Fruit fly (Drosophila melanogaster) whole organism, embryonic: Measurements from ENCODE around the gene Mipp2.

ENCODE experiments used
- Ada2b ChIP-seq: fragments of 200-800 bp; sonication (Bioruptor generic); IDR thresholded peaks from 2 replicates; pipeline ENCODE4 v1.3.6; 2022; ENCODE audit warnings: missing biosample characterization, missing genetic modification characterization
- BEAF-32 ChIP-seq: fragments of 200-800 bp; sonication (Bioruptor generic); optimal IDR thresholded peaks from 3 replicates; lab custom pipeline; 2017; ENCODE audit warnings: missing biosample characterization, missing genetic modification characterization, mild to moderate bottlenecking, moderate library complexity, missing genetic modification reagents
- CG10274 ChIP-seq: fragments of 200-800 bp; sonication (Bioruptor generic); optimal IDR thresholded peaks from 3 replicates; lab custom pipeline; 2017; ENCODE audit warnings: missing biosample characterization, mild to moderate bottlenecking, missing genetic modification characterization
- CG10462 ChIP-seq: fragments of 200-800 bp; sonication (Bioruptor generic); optimal IDR thresholded peaks from 2 replicates; lab custom pipeline; 2016; ENCODE audit warnings: missing biosample characterization, missing genetic modification characterization
- CG11560 ChIP-seq: fragments of 200-800 bp; sonication (Bioruptor generic); IDR thresholded peaks from 3 replicates; pipeline ENCODE4 v1.3.6; 2022; ENCODE audit warnings: missing biosample characterization, missing genetic modification characterization
- CG13894 ChIP-seq: fragments of 200-800 bp; sonication (Bioruptor generic); optimal IDR thresholded peaks from 3 replicates; lab custom pipeline; 2018; ENCODE audit warnings: missing biosample characterization, mild to moderate bottlenecking, missing genetic modification characterization, moderate library complexity
- CG1603 ChIP-seq: fragments of 200-800 bp; sonication (Bioruptor generic); optimal IDR thresholded peaks from 2 replicates; lab custom pipeline; 2019; ENCODE audit warnings: missing biosample characterization, mild to moderate bottlenecking, missing genetic modification characterization, moderate library complexity
- CG16815 ChIP-seq: fragments of 200-800 bp; sonication (Bioruptor generic); optimal IDR thresholded peaks from 3 replicates; lab custom pipeline; 2017; ENCODE audit warnings: missing biosample characterization, mild to moderate bottlenecking, missing genetic modification characterization
- CG17186 ChIP-seq: fragments of 200-800 bp; sonication (Bioruptor generic); optimal IDR thresholded peaks from 3 replicates; lab custom pipeline; 2017; ENCODE audit warnings: missing biosample characterization, missing genetic modification reagents, missing genetic modification characterization
- CG1832 ChIP-seq: fragments of 200-800 bp; sonication (Bioruptor generic); optimal IDR thresholded peaks from 2 replicates; lab custom pipeline; 2017; ENCODE audit warnings: missing biosample characterization, mild to moderate bottlenecking, missing genetic modification characterization, inconsistent platforms
- CG18476 ChIP-seq: fragments of 200-800 bp; sonication (Bioruptor generic); optimal IDR thresholded peaks from 2 replicates; lab custom pipeline; 2016; ENCODE audit warnings: missing biosample characterization, mild to moderate bottlenecking, missing genetic modification characterization
- CG18599 ChIP-seq: fragments of 200-800 bp; sonication (Bioruptor generic); optimal IDR thresholded peaks from 3 replicates; lab custom pipeline; 2017; ENCODE audit warnings: missing biosample characterization, missing genetic modification characterization, mild to moderate bottlenecking, moderate library complexity, missing genetic modification reagents
- CG30020 ChIP-seq: fragments of 200-800 bp; optimal IDR thresholded peaks from 2 replicates; lab custom pipeline; 2019; ENCODE audit warnings: missing biosample characterization, mild to moderate bottlenecking, missing genetic modification characterization, moderate library complexity
- CG31441 ChIP-seq: fragments of 200-800 bp; sonication (Bioruptor generic); IDR thresholded peaks from 2 replicates; pipeline ENCODE4 v1.3.6; 2022; ENCODE audit warnings: missing biosample characterization, missing genetic modification characterization
- CG34224 ChIP-seq: fragments of 200-800 bp; sonication (Bioruptor generic); IDR thresholded peaks from 3 replicates; pipeline ENCODE4 v1.3.6; 2022; ENCODE audit warnings: missing biosample characterization, missing genetic modification characterization; ENCODE audit not compliant: partially characterized antibody
- CG34422 ChIP-seq: fragments of 200-800 bp; sonication (Bioruptor generic); IDR thresholded peaks from 3 replicates; pipeline ENCODE4 v1.3.6; 2022; ENCODE audit warnings: missing biosample characterization, missing genetic modification characterization
- CG4328 ChIP-seq: fragments of 200-800 bp; sonication (Bioruptor generic); optimal IDR thresholded peaks from 3 replicates; lab custom pipeline; 2017; ENCODE audit warnings: missing biosample characterization, missing genetic modification reagents, missing genetic modification characterization
- CG8281 ChIP-seq: fragments of 200-800 bp; sonication (Bioruptor generic); optimal IDR thresholded peaks from 2 replicates; lab custom pipeline; 2018; ENCODE audit warnings: missing biosample characterization, mild to moderate bottlenecking, missing genetic modification characterization, moderate library complexity
- CrebB ChIP-seq: fragments of 200-800 bp; sonication (Bioruptor generic); optimal IDR thresholded peaks from 3 replicates; lab custom pipeline; 2018; ENCODE audit warnings: missing biosample characterization, mild to moderate bottlenecking, missing genetic modification characterization
- Dbx ChIP-seq: fragments of 200-800 bp; sonication (Bioruptor generic); IDR thresholded peaks from 3 replicates; pipeline ENCODE4 v1.3.6; 2022; ENCODE audit warnings: missing biosample characterization, missing genetic modification characterization
- Deaf1 ChIP-seq: fragments of 200-800 bp; optimal IDR thresholded peaks from 3 replicates; lab custom pipeline; 2019; ENCODE audit warnings: missing biosample characterization, mild to moderate bottlenecking, missing genetic modification characterization, moderate library complexity
- Drgx ChIP-seq: fragments of 200-800 bp; sonication (Bioruptor generic); IDR thresholded peaks from 2 replicates; pipeline ENCODE4 v1.3.6; 2022; ENCODE audit warnings: missing biosample characterization, missing genetic modification characterization
- Elba2 ChIP-seq: fragments of 200-800 bp; sonication (Bioruptor generic); optimal IDR thresholded peaks from 3 replicates; lab custom pipeline; 2016; ENCODE audit warnings: missing biosample characterization, missing genetic modification characterization
- H15 ChIP-seq: fragments of 200-800 bp; sonication (Bioruptor generic); IDR thresholded peaks from 3 replicates; pipeline ENCODE4 v1.3.6; 2022; ENCODE audit warnings: missing biosample characterization, missing genetic modification characterization
- HHEX ChIP-seq: fragments of 200-800 bp; sonication (Bioruptor generic); optimal IDR thresholded peaks from 3 replicates; lab custom pipeline; 2017; ENCODE audit warnings: missing biosample characterization, mild to moderate bottlenecking, missing genetic modification characterization, missing genetic modification reagents
- Hmx ChIP-seq: fragments of 200-800 bp; sonication (Bioruptor generic); optimal IDR thresholded peaks from 2 replicates; lab custom pipeline; 2016; ENCODE audit warnings: missing biosample characterization, missing genetic modification characterization
- Neu2 ChIP-seq: fragments of 200-800 bp; sonication (Bioruptor generic); optimal IDR thresholded peaks from 3 replicates; lab custom pipeline; 2016; ENCODE audit warnings: missing biosample characterization, missing genetic modification characterization, borderline replicate concordance
- Poxn ChIP-seq: fragments of 200-800 bp; sonication (Bioruptor generic); IDR thresholded peaks from 2 replicates; pipeline ENCODE4 v1.3.6; 2022; ENCODE audit warnings: missing biosample characterization, missing genetic modification characterization
- ash1 ChIP-seq: fragments of 200-800 bp; sonication (Bioruptor generic); optimal IDR thresholded peaks from 2 replicates; lab custom pipeline; 2018; ENCODE audit warnings: missing biosample characterization, mild to moderate bottlenecking, missing genetic modification characterization
- chif ChIP-seq, 2 experiments: fragments of 200-800 bp; sonication (Bioruptor generic); optimal IDR thresholded peaks; 3 replicates each; lab custom pipeline; 2016; ENCODE audit warnings: missing biosample characterization in 2 of 2, missing genetic modification characterization in 2 of 2
- crc ChIP-seq: fragments of 200-800 bp; sonication (Bioruptor generic); optimal IDR thresholded peaks from 2 replicates; lab custom pipeline; 2016; ENCODE audit warnings: missing biosample characterization, missing genetic modification characterization
- eyg ChIP-seq: fragments of 200-800 bp; sonication (Bioruptor generic); optimal IDR thresholded peaks from 3 replicates; lab custom pipeline; 2016; ENCODE audit warnings: missing biosample characterization, missing genetic modification characterization
- fru ChIP-seq: fragments of >200 bp; optimal IDR thresholded peaks from 2 replicates; lab custom pipeline; 2017
- grn ChIP-seq: fragments of 200-800 bp; sonication (Bioruptor generic); optimal IDR thresholded peaks from 3 replicates; lab custom pipeline; 2017; ENCODE audit warnings: missing biosample characterization, missing genetic modification characterization
- hbn ChIP-seq: fragments of 200-800 bp; sonication (Bioruptor generic); IDR thresholded peaks from 2 replicates; pipeline ENCODE4 v1.3.6; 2022; ENCODE audit warnings: missing biosample characterization, missing genetic modification characterization; ENCODE audit not compliant: partially characterized antibody
- lab ChIP-seq: fragments of 200-800 bp; sonication (Bioruptor generic); optimal IDR thresholded peaks from 3 replicates; lab custom pipeline; 2017; ENCODE audit warnings: missing biosample characterization, missing genetic modification characterization, mild to moderate bottlenecking, moderate library complexity, missing genetic modification reagents
- lilli ChIP-seq: fragments of 200-800 bp; sonication (Bioruptor generic); optimal IDR thresholded peaks from 3 replicates; lab custom pipeline; 2016; ENCODE audit warnings: missing biosample characterization, missing genetic modification characterization
- pb ChIP-seq: fragments of 200-800 bp; sonication (Bioruptor generic); optimal IDR thresholded peaks from 3 replicates; lab custom pipeline; 2016; ENCODE audit warnings: missing biosample characterization, missing genetic modification characterization
- pho ChIP-seq: fragments of 200-800 bp; sonication (Bioruptor generic); optimal IDR thresholded peaks from 2 replicates; lab custom pipeline; 2016; ENCODE audit warnings: missing biosample characterization, missing genetic modification characterization
- phol ChIP-seq: fragments of 200-800 bp; sonication (Bioruptor generic); optimal IDR thresholded peaks from 3 replicates; lab custom pipeline; 2018; ENCODE audit warnings: missing biosample characterization, mild to moderate bottlenecking, missing genetic modification characterization, moderate library complexity
- run ChIP-seq: fragments of 200-800 bp; sonication (Bioruptor generic); optimal IDR thresholded peaks from 3 replicates; lab custom pipeline; 2018; ENCODE audit warnings: missing biosample characterization, mild to moderate bottlenecking, missing genetic modification characterization
- sc ChIP-seq, 3 experiments: fragments of >200 bp in 2 of 3; fragments of 200-800 bp in 1 of 3; sonication (Bioruptor generic) in 1 of 3; optimal IDR thresholded peaks; 2 replicates in 2 of 3; 3 replicates in 1 of 3; lab custom pipeline; 2017; ENCODE audit warnings: mild to moderate bottlenecking in 1 of 3, missing biosample characterization in 1 of 3, missing genetic modification characterization in 1 of 3, missing genetic modification reagents in 1 of 3
- sd ChIP-seq: fragments of 200-800 bp; sonication (Bioruptor generic); optimal IDR thresholded peaks from 3 replicates; lab custom pipeline; 2018; ENCODE audit warnings: missing biosample characterization, mild to moderate bottlenecking, missing genetic modification characterization, moderate library complexity
- sens ChIP-seq: fragments of 200-800 bp; sonication (Bioruptor generic); peaks from one replicate; lab custom pipeline; 2016; ENCODE audit warnings: missing biosample characterization, missing genetic modification characterization
- sens-2 ChIP-seq: fragments of 200-800 bp; sonication (Bioruptor generic); IDR thresholded peaks from 2 replicates; pipeline ENCODE4 v1.3.6; 2022; ENCODE audit warnings: missing biosample characterization, missing genetic modification characterization
- sima ChIP-seq: fragments of 200-800 bp; sonication (Bioruptor generic); optimal IDR thresholded peaks from 2 replicates; lab custom pipeline; 2016; ENCODE audit warnings: missing biosample characterization, missing genetic modification characterization
- tgo ChIP-seq: fragments of 200-800 bp; sonication (Bioruptor generic); IDR thresholded peaks from 3 replicates; pipeline ENCODE4 v1.3.6; 2022; ENCODE audit warnings: missing biosample characterization, missing genetic modification characterization
- trem ChIP-seq: fragments of 200-800 bp; optimal IDR thresholded peaks from 3 replicates; lab custom pipeline; 2019; ENCODE audit warnings: missing biosample characterization, mild to moderate bottlenecking, missing genetic modification characterization, moderate library complexity
- twi ChIP-seq: fragments of 200-800 bp; optimal IDR thresholded peaks from 2 replicates; lab custom pipeline; 2019; ENCODE audit warnings: missing biosample characterization, mild to moderate bottlenecking, missing genetic modification characterization, moderate library complexity
- vfl ChIP-seq: fragments of 200-800 bp; sonication (Bioruptor generic); optimal IDR thresholded peaks from 2 replicates; lab custom pipeline; 2016; ENCODE audit warnings: missing biosample characterization, missing genetic modification characterization
- zfh2 ChIP-seq: fragments of 200-800 bp; sonication (Bioruptor generic); optimal IDR thresholded peaks from 2 replicates; lab custom pipeline; 2016; ENCODE audit warnings: missing biosample characterization, missing genetic modification characterization

Gene Mipp2

dm6 chrX:6039431-6040016 is 51.7 kb downstream of the Mipp2 start, which contains the start of gene CG5937 (continued):
- peak; percentile 58 for TF ChIP-seq sens (GFP tag; lab: Kevin White, UChicago)
- no peak for TF ChIP-seq CG8281 (tag; lab: Kevin White, UChicago)
- TF ChIP-seq pho (GFP tag; lab: Kevin White, UChicago) = no peak
- TF ChIP-seq CG30020 = no peak
- TF ChIP-seq Elba2 (GFP tag; lab: Kevin White, UChicago) = no peak
- no peak for TF ChIP-seq sima (GFP tag; lab: Kevin White, UChicago)
- no peak for TF ChIP-seq hbn (GFP tag; lab: Robert Waterston, UW)
- no peak for TF ChIP-seq sc (optimal IDR thresholded peaks at IDR 0.05; lab: Kevin White, UChicago)
- no peak for TF ChIP-seq sc (GFP tag; optimal IDR thresholded peaks at IDR 0.05; lab: Kevin White, UChicago)
- no peak for TF ChIP-seq chif (GFP tag; optimal IDR thresholded peaks at IDR 0.05; lab: Kevin White, UChicago)
- no peak for TF ChIP-seq Neu2 (GFP tag; lab: Kevin White, UChicago)
- no peak for TF ChIP-seq CG10274 (GFP tag; lab: Kevin White, UChicago)
- TF ChIP-seq ash1 = no peak
- TF ChIP-seq CG16815 (GFP tag; lab: Kevin White, UChicago) = no peak
- TF ChIP-seq Ada2b (GFP tag; lab: Robert Waterston, UW) = no peak
- TF ChIP-seq CG10462 (GFP tag; lab: Kevin White, UChicago) = no peak
- TF ChIP-seq eyg (GFP tag; lab: Kevin White, UChicago) = no peak
- no peak for TF ChIP-seq sens-2
- no peak for TF ChIP-seq CrebB (tag; lab: Kevin White, UChicago)
- no peak for TF ChIP-seq CG34224 (GFP tag; lab: Robert Waterston, UW)
- no peak for TF ChIP-seq zfh2 (GFP tag; lab: Kevin White, UChicago)
- no peak for TF ChIP-seq Poxn
- TF ChIP-seq BEAF-32 (GFP tag; lab: Kevin White, UChicago) = no peak
- no peak for TF ChIP-seq CG1832 (GFP tag; lab: Kevin White, UChicago)
- TF ChIP-seq CG18599 (GFP tag; lab: Kevin White, UChicago) = peak; percentile 30
- no peak for TF ChIP-seq CG34422 (GFP tag; lab: Robert Waterston, UW)
- no peak for TF ChIP-seq tgo
- TF ChIP-seq crc (GFP tag; lab: Kevin White, UChicago) = no peak
- peak; percentile 33 for TF ChIP-seq phol (tag; lab: Kevin White, UChicago)
- peak; percentile 43 for TF ChIP-seq lab (GFP tag; lab: Kevin White, UChicago)
- TF ChIP-seq grn (GFP tag; lab: Kevin White, UChicago) = no peak
- no peak for TF ChIP-seq H15 (GFP tag; lab: Robert Waterston, UW)
- TF ChIP-seq Dbx (GFP tag; lab: Robert Waterston, UW) = no peak
- TF ChIP-seq twi (tag; lab: Kevin White, UChicago) = no peak
- no peak for TF ChIP-seq CG11560 (tag; lab: Robert Waterston, UW)
- TF ChIP-seq CG1603 (tag; lab: Kevin White, UChicago) = no peak
- peak; percentile 33 for TF ChIP-seq CG4328 (GFP tag; lab: Kevin White, UChicago)
- TF ChIP-seq Hmx = no peak
- no peak for TF ChIP-seq pb (GFP tag; lab: Kevin White, UChicago)
- no peak for TF ChIP-seq Deaf1 (tag; lab: Kevin White, UChicago)
- no peak for TF ChIP-seq sd
- no peak for TF ChIP-seq lilli (GFP tag; lab: Kevin White, UChicago)
- no peak for TF ChIP-seq HHEX (GFP tag; lab: Kevin White, UChicago)
- TF ChIP-seq vfl (GFP tag; lab: Kevin White, UChicago) = no peak
- TF ChIP-seq trem (tag; lab: Kevin White, UChicago) = no peak
- TF ChIP-seq run (tag; lab: Kevin White, UChicago) = no peak
- TF ChIP-seq CG13894 (tag; lab: Kevin White, UChicago) = no peak
- TF ChIP-seq CG17186 (GFP tag; lab: Kevin White, UChicago) = no peak
- TF ChIP-seq CG31441 = peak; percentile 27; the same call in 1 of the 2 replicates
- TF ChIP-seq Drgx (GFP tag; lab: Robert Waterston, UW) = no peak
- TF ChIP-seq CG18476 (GFP tag; lab: Kevin White, UChicago) = no peak
- TF ChIP-seq fru = no peak
